Worm (Caenorhabditis elegans) whole organism, L4/young adult: ENCODE measurements around the gene Y47D7A.9.

Experiments used
- W03F9.2 ChIP-seq: fragments of 150-350 bp; optimal IDR thresholded peaks from 2 replicates; lab custom pipeline; 2014; ENCODE audit warnings: missing biosample characterization, missing genetic modification characterization
- dao-5 ChIP-seq: sonication (generic microtip); optimal IDR thresholded peaks from 2 replicates; lab custom pipeline; 2016; ENCODE audit warnings: missing genotype, missing genetic modification characterization, moderate library complexity, missing compliant biosample characterization
- him-1 ChIP-seq: sonication (generic microtip); optimal IDR thresholded peaks from 2 replicates; lab custom pipeline; 2016; ENCODE audit warnings: missing genotype, missing genetic modification reagents, missing genetic modification characterization, missing compliant biosample characterization

ce11 chrV:4414613-4415071 lies 9.1 kb downstream of the Y47D7A.9 start, which contains the start of gene grl-5:
- TF ChIP-seq W03F9.2, result no peak
- TF ChIP-seq him-1 (tag; lab: Kevin White, UChicago), result no peak
- TF ChIP-seq dao-5 (tag; lab: Kevin White, UChicago), result no peak
